Fruit fly (Drosophila melanogaster) whole organism, embryonic: ENCODE data around the gene CG15643.

Source experiments
- BEAF-32 ChIP-seq: fragments of 200-800 bp; sonication (Bioruptor generic); optimal IDR thresholded peaks from 3 replicates; lab custom pipeline; 2017; ENCODE audit warnings: missing biosample characterization, missing genetic modification characterization, mild to moderate bottlenecking, moderate library complexity, missing genetic modification reagents
- CG10274 ChIP-seq: fragments of 200-800 bp; sonication (Bioruptor generic); optimal IDR thresholded peaks from 3 replicates; lab custom pipeline; 2017; ENCODE audit warnings: missing biosample characterization, mild to moderate bottlenecking, missing genetic modification characterization
- CG10654 ChIP-seq: fragments of 200-800 bp; sonication (Bioruptor generic); optimal IDR thresholded peaks from 2 replicates; lab custom pipeline; 2016; ENCODE audit warnings: missing biosample characterization, missing genetic modification characterization
- CG11504 ChIP-seq: fragments of 200-800 bp; sonication (Bioruptor generic); optimal IDR thresholded peaks from 3 replicates; lab custom pipeline; 2019; ENCODE audit warnings: missing biosample characterization, mild to moderate bottlenecking, missing genetic modification characterization, moderate library complexity
- CG12071 ChIP-seq: fragments of 200-800 bp; sonication (Bioruptor generic); optimal IDR thresholded peaks from 3 replicates; lab custom pipeline; 2018; ENCODE audit warnings: missing biosample characterization, mild to moderate bottlenecking, missing genetic modification characterization
- CG12391 ChIP-seq: fragments of 200-800 bp; sonication (Bioruptor generic); optimal IDR thresholded peaks from 3 replicates; lab custom pipeline; 2018; ENCODE audit warnings: missing biosample characterization, mild to moderate bottlenecking, missing genetic modification characterization, moderate library complexity
- CG14441 ChIP-seq: fragments of 200-800 bp; sonication (Bioruptor generic); IDR thresholded peaks from 2 replicates; pipeline ENCODE4 v1.3.6; 2022; ENCODE audit warnings: missing biosample characterization, missing genetic modification characterization
- CG14710 ChIP-seq: fragments of 200-800 bp; sonication (Bioruptor generic); optimal IDR thresholded peaks from 3 replicates; lab custom pipeline; 2019; ENCODE audit warnings: missing biosample characterization, mild to moderate bottlenecking, missing genetic modification characterization, moderate library complexity
- CG17568 ChIP-seq: fragments of 200-800 bp; sonication (Bioruptor generic); optimal IDR thresholded peaks from 2 replicates; lab custom pipeline; 2018; ENCODE audit warnings: missing biosample characterization, mild to moderate bottlenecking, missing genetic modification characterization, moderate library complexity
- CG2678 ChIP-seq: fragments of 200-800 bp; sonication (Bioruptor generic); optimal IDR thresholded peaks from 3 replicates; lab custom pipeline; 2019; ENCODE audit warnings: missing biosample characterization, mild to moderate bottlenecking, missing genetic modification characterization, moderate library complexity
- CG2875 ChIP-seq: fragments of 200-800 bp; sonication (Bioruptor generic); optimal IDR thresholded peaks from 2 replicates; lab custom pipeline; 2017; ENCODE audit warnings: missing biosample characterization, mild to moderate bottlenecking, missing genetic modification characterization, missing genetic modification reagents
- CG32767 ChIP-seq: fragments of 200-800 bp; sonication (Bioruptor generic); IDR thresholded peaks from 2 replicates; pipeline ENCODE4 v1.3.6; 2022; ENCODE audit warnings: missing biosample characterization, missing genetic modification characterization
- CG33213 ChIP-seq: fragments of 200-800 bp; sonication (Bioruptor generic); optimal IDR thresholded peaks from 3 replicates; lab custom pipeline; 2016; ENCODE audit warnings: missing biosample characterization, missing genetic modification characterization
- CG34376 ChIP-seq: fragments of 200-800 bp; sonication (Bioruptor generic); optimal IDR thresholded peaks from 2 replicates; lab custom pipeline; 2018; ENCODE audit warnings: missing biosample characterization, mild to moderate bottlenecking, missing genetic modification characterization
- CG4282 ChIP-seq: fragments of 200-800 bp; sonication (Bioruptor generic); optimal IDR thresholded peaks from 2 replicates; lab custom pipeline; 2016; ENCODE audit warnings: missing biosample characterization, missing genetic modification characterization
- CG4854 ChIP-seq: fragments of 200-800 bp; sonication (Bioruptor generic); optimal IDR thresholded peaks from 2 replicates; lab custom pipeline; 2016; ENCODE audit warnings: missing biosample characterization, missing genetic modification characterization, inconsistent platforms
- CG7271 ChIP-seq: fragments of 200-800 bp; sonication (Bioruptor generic); optimal IDR thresholded peaks from 2 replicates; lab custom pipeline; 2018; ENCODE audit warnings: missing biosample characterization, mild to moderate bottlenecking, missing genetic modification characterization, moderate library complexity
- CG7928 ChIP-seq: fragments of 200-800 bp; sonication (Bioruptor generic); optimal IDR thresholded peaks from 2 replicates; lab custom pipeline; 2017; ENCODE audit warnings: missing biosample characterization, mild to moderate bottlenecking, missing genetic modification characterization
- CG7963 ChIP-seq: fragments of 200-800 bp; sonication (Bioruptor generic); IDR thresholded peaks from 3 replicates; pipeline ENCODE4 v1.3.6; 2022; ENCODE audit warnings: missing biosample characterization, missing genetic modification characterization; ENCODE audit not compliant: partially characterized antibody
- CG8359 ChIP-seq: fragments of 200-800 bp; sonication (Bioruptor generic); optimal IDR thresholded peaks from 2 replicates; lab custom pipeline; 2017; ENCODE audit warnings: missing biosample characterization, mild to moderate bottlenecking, missing genetic modification characterization, borderline replicate concordance
- Chrac-16 ChIP-seq: fragments of 200-800 bp; sonication (Bioruptor generic); optimal IDR thresholded peaks from 3 replicates; lab custom pipeline; 2016; ENCODE audit warnings: missing biosample characterization, missing genetic modification characterization
- CoRest ChIP-seq: fragments of 200-800 bp; sonication (Bioruptor generic); optimal IDR thresholded peaks from 3 replicates; lab custom pipeline; 2018; ENCODE audit warnings: missing biosample characterization, mild to moderate bottlenecking, missing genetic modification characterization, moderate library complexity
- Dll ChIP-seq: fragments of 200-800 bp; sonication (Bioruptor generic); IDR thresholded peaks from 4 replicates; pipeline ENCODE4 v1.3.6; 2022; ENCODE audit warnings: missing biosample characterization, missing genetic modification characterization; ENCODE audit not compliant: partially characterized antibody
- Drgx ChIP-seq: fragments of 200-800 bp; sonication (Bioruptor generic); IDR thresholded peaks from 2 replicates; pipeline ENCODE4 v1.3.6; 2022; ENCODE audit warnings: missing biosample characterization, missing genetic modification characterization
- Ets97D ChIP-seq: fragments of 200-800 bp; sonication (Bioruptor generic); optimal IDR thresholded peaks from 3 replicates; lab custom pipeline; 2016; ENCODE audit warnings: missing biosample characterization, missing genetic modification characterization
- Hey ChIP-seq: fragments of 200-800 bp; sonication (Bioruptor generic); optimal IDR thresholded peaks from 3 replicates; lab custom pipeline; 2018; ENCODE audit warnings: missing biosample characterization, mild to moderate bottlenecking, missing genetic modification characterization
- Myb ChIP-seq: fragments of 200-800 bp; sonication (Bioruptor generic); optimal IDR thresholded peaks from 2 replicates; lab custom pipeline; 2016; ENCODE audit warnings: missing biosample characterization, missing genetic modification characterization
- Nf-YA ChIP-seq: fragments of 200-800 bp; sonication (Bioruptor generic); IDR thresholded peaks from 2 replicates; pipeline ENCODE4 v1.3.6; 2022; ENCODE audit warnings: missing biosample characterization, missing genetic modification characterization
- Nf-YB ChIP-seq: fragments of 200-800 bp; sonication (Bioruptor generic); optimal IDR thresholded peaks from 3 replicates; lab custom pipeline; 2019; ENCODE audit warnings: missing biosample characterization, mild to moderate bottlenecking, missing genetic modification characterization, moderate library complexity
- Oaz ChIP-seq: fragments of 200-800 bp; sonication (Bioruptor generic); IDR thresholded peaks from 2 replicates; pipeline ENCODE4 v1.3.6; 2022; ENCODE audit warnings: missing biosample characterization, missing genetic modification characterization
- Spps ChIP-seq: fragments of 200-800 bp; sonication (Bioruptor generic); optimal IDR thresholded peaks from 2 replicates; lab custom pipeline; 2018; ENCODE audit warnings: missing biosample characterization, mild to moderate bottlenecking, missing genetic modification characterization
- Stat92E ChIP-seq, 3 experiments: fragments of >200 bp in 2 of 3; fragments of 200-800 bp in 1 of 3; sonication (Bioruptor generic) in 1 of 3; optimal IDR thresholded peaks; 2 replicates each; lab custom pipeline; 2017 to 2019; ENCODE audit warnings: missing biosample characterization in 3 of 3, missing genetic modification characterization in 3 of 3, mild to moderate bottlenecking in 1 of 3, moderate library complexity in 1 of 3
- caup ChIP-seq: fragments of 200-800 bp; sonication (Bioruptor generic); optimal IDR thresholded peaks from 3 replicates; lab custom pipeline; 2017; ENCODE audit warnings: missing biosample characterization, mild to moderate bottlenecking, missing genetic modification characterization, moderate library complexity; ENCODE audit not compliant: severe bottlenecking
- chinmo ChIP-seq: fragments of 200-800 bp; sonication (Bioruptor generic); IDR thresholded peaks from 4 replicates; pipeline ENCODE4 v1.3.6; 2022; ENCODE audit warnings: missing biosample characterization, missing genetic modification characterization; ENCODE audit not compliant: partially characterized antibody
- croc ChIP-seq: fragments of 200-800 bp; sonication (Bioruptor generic); conservative IDR thresholded peaks from 3 replicates; pipeline ENCODE4 v1.3.6; 2022; ENCODE audit warnings: missing biosample characterization, missing genetic modification characterization
- cwo ChIP-seq: fragments of 200-800 bp; sonication (Bioruptor generic); optimal IDR thresholded peaks from 3 replicates; lab custom pipeline; 2017; ENCODE audit warnings: missing biosample characterization, missing genetic modification characterization, mild to moderate bottlenecking, moderate library complexity, missing genetic modification reagents
- dimm ChIP-seq: fragments of 200-800 bp; sonication (Bioruptor generic); IDR thresholded peaks from 2 replicates; pipeline ENCODE4 v1.3.6; 2022; ENCODE audit warnings: missing biosample characterization, missing genetic modification characterization
- disco-r ChIP-seq: fragments of 200-800 bp; sonication (Bioruptor generic); optimal IDR thresholded peaks from 2 replicates; lab custom pipeline; 2016; ENCODE audit warnings: missing biosample characterization, missing genetic modification characterization
- emc ChIP-seq: fragments of 200-800 bp; sonication (Bioruptor generic); optimal IDR thresholded peaks from 2 replicates; lab custom pipeline; 2016; ENCODE audit warnings: missing biosample characterization, missing genetic modification characterization
- ewg ChIP-seq: fragments of 200-800 bp; sonication (Bioruptor generic); optimal IDR thresholded peaks from 3 replicates; lab custom pipeline; 2017; ENCODE audit warnings: mild to moderate bottlenecking, missing biosample characterization, missing genetic modification reagents, missing genetic modification characterization
- fd96Cb ChIP-seq: fragments of 200-800 bp; sonication (Bioruptor generic); optimal IDR thresholded peaks from 2 replicates; lab custom pipeline; 2018; ENCODE audit warnings: missing biosample characterization, mild to moderate bottlenecking, missing genetic modification characterization, moderate library complexity
- hb ChIP-seq: fragments of 200-800 bp; sonication (Bioruptor generic); IDR thresholded peaks from 3 replicates; pipeline ENCODE4 v1.3.6; 2022; ENCODE audit warnings: missing biosample characterization, missing genetic modification characterization; ENCODE audit not compliant: partially characterized antibody
- jigr1 ChIP-seq: fragments of 200-800 bp; sonication (Bioruptor generic); IDR thresholded peaks from 3 replicates; pipeline ENCODE4 v1.3.6; 2022; ENCODE audit warnings: missing biosample characterization, missing genetic modification characterization
- kni ChIP-seq: fragments of 200-800 bp; sonication (Bioruptor generic); optimal IDR thresholded peaks from 3 replicates; lab custom pipeline; 2017; ENCODE audit warnings: mild to moderate bottlenecking, missing biosample characterization, missing genetic modification reagents, missing genetic modification characterization
- maf-S ChIP-seq: fragments of 200-800 bp; sonication (Bioruptor generic); optimal IDR thresholded peaks from 2 replicates; lab custom pipeline; 2016; ENCODE audit warnings: missing biosample characterization, missing genetic modification characterization
- oc ChIP-seq: fragments of 200-800 bp; sonication (Bioruptor generic); optimal IDR thresholded peaks from 2 replicates; lab custom pipeline; 2018; ENCODE audit warnings: missing biosample characterization, mild to moderate bottlenecking, missing genetic modification characterization, moderate library complexity
- onecut ChIP-seq: fragments of 200-800 bp; sonication (Bioruptor generic); IDR thresholded peaks from 2 replicates; pipeline ENCODE4 v1.3.6; 2022; ENCODE audit warnings: missing biosample characterization, missing genetic modification characterization
- sim ChIP-seq: fragments of 200-800 bp; sonication (Bioruptor generic); IDR thresholded peaks from 2 replicates; pipeline ENCODE4 v1.3.6; 2022; ENCODE audit warnings: missing biosample characterization, missing genetic modification characterization
- trh ChIP-seq: fragments of 200-800 bp; sonication (Bioruptor generic); optimal IDR thresholded peaks from 2 replicates; lab custom pipeline; 2016; ENCODE audit warnings: missing biosample characterization, missing genetic modification characterization

CG15643 gene

DNA sequence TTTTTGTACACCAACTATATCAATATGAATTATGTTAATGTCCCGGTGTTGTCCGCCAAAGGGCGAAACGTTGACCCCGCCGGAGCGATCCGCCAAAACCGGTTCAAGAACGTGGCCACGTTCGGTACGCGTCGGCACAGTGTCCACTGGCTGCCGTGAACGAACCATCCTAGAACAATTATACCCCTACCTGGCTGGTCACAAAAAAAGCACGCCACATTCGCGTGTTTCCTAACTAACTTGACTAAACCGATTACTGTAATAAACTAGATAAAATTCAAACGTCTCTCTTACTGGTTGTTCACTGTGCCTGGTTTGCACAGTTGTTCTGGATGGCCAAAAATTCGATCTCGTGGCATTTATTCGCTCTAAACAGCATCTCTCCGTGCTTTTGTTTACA lies 7.6 kb upstream of the CG15643 start (continued):
- TF ChIP-seq CG2678 (tag; lab: Kevin White, UChicago) (peak; percentile 93), Chrac-16 (peak; percentile 90), Hey (tag; lab: Kevin White, UChicago) (no peak), caup (GFP tag; lab: Kevin White, UChicago) (peak; percentile 93), chinmo (GFP tag; lab: Robert Waterston, UW) (no peak), CG7928 (GFP tag; lab: Kevin White, UChicago) (peak; percentile 75), Spps (tag; lab: Kevin White, UChicago) (peak; percentile 68), CG12391 (tag; lab: Kevin White, UChicago) (peak; percentile 86), Drgx (GFP tag; lab: Robert Waterston, UW) (peak; percentile 93), onecut (GFP tag; lab: Robert Waterston, UW) (peak; percentile 87), CG32767 (GFP tag; lab: Robert Waterston, UW) (peak; percentile 76; the same call in 1 of the 2 replicates), CoRest (tag; lab: Kevin White, UChicago) (peak; percentile 91), CG17568 (GFP tag; lab: Kevin White, UChicago) (no peak), jigr1 (GFP tag; lab: Robert Waterston, UW) (peak; percentile 73; the same call in 2 of the 3 replicates), CG2875 (GFP tag; lab: Kevin White, UChicago) (peak; percentile 73), CG7271 (tag; lab: Kevin White, UChicago) (peak; percentile 47), trh (GFP tag; lab: Kevin White, UChicago) (peak; percentile 61), maf-S (GFP tag; lab: Kevin White, UChicago) (peak; percentile 87), CG14441 (GFP tag; lab: Robert Waterston, UW) (peak; percentile 93), CG10274 (GFP tag; lab: Kevin White, UChicago) (peak; percentile 84), dimm (GFP tag; lab: Robert Waterston, UW) (peak; percentile 75), CG4282 (GFP tag; lab: Kevin White, UChicago) (peak; percentile 80), CG10654 (peak; percentile 82), Stat92E (GFP tag; optimal IDR thresholded peaks at IDR 0.05; lab: Kevin White, UChicago) (no peak), Nf-YA (GFP tag; lab: Robert Waterston, UW) (peak; percentile 76), CG8359 (peak; percentile 57), croc (GFP tag; lab: Robert Waterston, UW) (peak; percentile 73), kni (GFP tag; lab: Kevin White, UChicago) (peak; percentile 60), cwo (GFP tag; lab: Kevin White, UChicago) (peak; percentile 90), ewg (GFP tag; lab: Kevin White, UChicago) (peak; percentile 69), CG33213 (GFP tag; lab: Kevin White, UChicago) (peak; percentile 86), Myb (GFP tag; lab: Kevin White, UChicago) (peak; percentile 82), sim (GFP tag; lab: Robert Waterston, UW) (peak; percentile 73), disco-r (GFP tag; lab: Kevin White, UChicago) (peak; percentile 74), fd96Cb (tag; lab: Kevin White, UChicago) (peak; percentile 85), Nf-YB (peak; percentile 67), Oaz (GFP tag; lab: Robert Waterston, UW) (peak; percentile 89), emc (GFP tag; lab: Kevin White, UChicago) (peak; percentile 80), Dll (GFP tag; lab: Robert Waterston, UW) (no peak), CG11504 (tag; lab: Kevin White, UChicago) (peak; percentile 88), hb (GFP tag; lab: Robert Waterston, UW) (no peak), CG34376 (GFP tag; lab: Kevin White, UChicago) (peak; percentile 79), CG14710 (tag; lab: Kevin White, UChicago) (peak; percentile 84), Ets97D (GFP tag; lab: Kevin White, UChicago) (peak; percentile 58), BEAF-32 (GFP tag; lab: Kevin White, UChicago) (peak; percentile 8), CG4854 (peak; percentile 90), CG12071 (GFP tag; lab: Kevin White, UChicago) (peak; percentile 95), oc (tag; lab: Kevin White, UChicago) (peak; percentile 83), CG7963 (GFP tag; lab: Robert Waterston, UW) (no peak)
